Worm (Caenorhabditis elegans): Measurements from ENCODE around the gene F07C3.2.

- TF ChIP-seq fos-1 (tag; optimal IDR thresholded peaks at IDR 0.05), result no peak
- TF ChIP-seq elt-1 (tag; optimal IDR thresholded peaks at IDR 0.05), result no peak
- no peak for TF ChIP-seq aly-2 (tag; optimal IDR thresholded peaks at IDR 0.05)
- TF ChIP-seq pqm-1 (tag; optimal IDR thresholded peaks at IDR 0.05), result no peak
Measured at ce11 chrV:9260411-9260810, 34.5 kb downstream of the F07C3.2 start.

Measured in whole organism, L3 larva.